Fruit fly (Drosophila melanogaster) whole organism, embryonic: Measurements from ENCODE around the gene da.
A peak's percentile ranks its signal among the peaks of the same experiment; 100 is the strongest.

Source experiments
- Ada2b ChIP-seq: fragments of 200-800 bp; sonication (Bioruptor generic); IDR thresholded peaks from 2 replicates; pipeline ENCODE4 v1.3.6; 2022; ENCODE audit warnings: missing biosample characterization, missing genetic modification characterization
- Asciz ChIP-seq: fragments of 200-800 bp; sonication (Bioruptor generic); optimal IDR thresholded peaks from 2 replicates; lab custom pipeline; 2017; ENCODE audit warnings: missing biosample characterization, mild to moderate bottlenecking, missing genetic modification characterization, missing genetic modification reagents
- Atf3 ChIP-seq: fragments of 200-800 bp; sonication (Bioruptor generic); optimal IDR thresholded peaks from 3 replicates; lab custom pipeline; 2016; ENCODE audit warnings: missing biosample characterization, missing genetic modification characterization
- CG10543 ChIP-seq: fragments of 200-800 bp; sonication (Bioruptor generic); optimal IDR thresholded peaks from 3 replicates; lab custom pipeline; 2017; ENCODE audit warnings: missing biosample characterization, mild to moderate bottlenecking, missing genetic modification characterization, moderate library complexity
- CG12155 ChIP-seq: fragments of 200-800 bp; sonication (Bioruptor generic); optimal IDR thresholded peaks from 3 replicates; lab custom pipeline; 2016; ENCODE audit warnings: missing biosample characterization, missing genetic modification characterization
- CG12769 ChIP-seq: fragments of 200-800 bp; sonication (Bioruptor generic); optimal IDR thresholded peaks from 2 replicates; lab custom pipeline; 2019; ENCODE audit warnings: missing biosample characterization, mild to moderate bottlenecking, missing genetic modification characterization, moderate library complexity
- CG12942 ChIP-seq: fragments of 200-800 bp; sonication (Bioruptor generic); optimal IDR thresholded peaks from 3 replicates; lab custom pipeline; 2016; ENCODE audit warnings: missing biosample characterization, missing genetic modification characterization
- CG13624 ChIP-seq: fragments of 200-800 bp; sonication (Bioruptor generic); optimal IDR thresholded peaks from 2 replicates; lab custom pipeline; 2016; ENCODE audit warnings: missing biosample characterization, missing genetic modification characterization
- CG13775 ChIP-seq: fragments of 200-800 bp; sonication (Bioruptor generic); optimal IDR thresholded peaks from 3 replicates; lab custom pipeline; 2017; ENCODE audit warnings: missing biosample characterization, mild to moderate bottlenecking, missing genetic modification characterization
- CG15011 ChIP-seq: fragments of 200-800 bp; sonication (Bioruptor generic); optimal IDR thresholded peaks from 3 replicates; lab custom pipeline; 2018; ENCODE audit warnings: missing biosample characterization, mild to moderate bottlenecking, missing genetic modification characterization
- CG15269 ChIP-seq: fragments of 200-800 bp; sonication (Bioruptor generic); optimal IDR thresholded peaks from 2 replicates; lab custom pipeline; 2018; ENCODE audit warnings: missing biosample characterization, mild to moderate bottlenecking, missing genetic modification characterization, moderate library complexity
- CG1529 ChIP-seq: fragments of 200-800 bp; sonication (Bioruptor generic); optimal IDR thresholded peaks from 3 replicates; lab custom pipeline; 2018; ENCODE audit warnings: missing biosample characterization, missing genetic modification characterization
- CG16815 ChIP-seq: fragments of 200-800 bp; sonication (Bioruptor generic); optimal IDR thresholded peaks from 3 replicates; lab custom pipeline; 2017; ENCODE audit warnings: missing biosample characterization, mild to moderate bottlenecking, missing genetic modification characterization
- CG18619 ChIP-seq: fragments of 200-800 bp; sonication (Bioruptor generic); optimal IDR thresholded peaks from 3 replicates; lab custom pipeline; 2017; ENCODE audit warnings: missing biosample characterization, mild to moderate bottlenecking, missing genetic modification characterization
- CG2678 ChIP-seq: fragments of 200-800 bp; sonication (Bioruptor generic); optimal IDR thresholded peaks from 3 replicates; lab custom pipeline; 2019; ENCODE audit warnings: missing biosample characterization, mild to moderate bottlenecking, missing genetic modification characterization, moderate library complexity
- CG31224 ChIP-seq: fragments of 200-800 bp; sonication (Bioruptor generic); IDR thresholded peaks from 2 replicates; pipeline ENCODE4 v1.3.6; 2022; ENCODE audit warnings: missing biosample characterization, missing genetic modification characterization
- CG4854 ChIP-seq: fragments of 200-800 bp; sonication (Bioruptor generic); optimal IDR thresholded peaks from 2 replicates; lab custom pipeline; 2016; ENCODE audit warnings: missing biosample characterization, missing genetic modification characterization, inconsistent platforms
- CG7839 ChIP-seq: fragments of 200-800 bp; sonication (Bioruptor generic); optimal IDR thresholded peaks from 3 replicates; lab custom pipeline; 2018; ENCODE audit warnings: missing biosample characterization, mild to moderate bottlenecking, missing genetic modification characterization, moderate library complexity
- CG8359 ChIP-seq: fragments of 200-800 bp; sonication (Bioruptor generic); optimal IDR thresholded peaks from 2 replicates; lab custom pipeline; 2017; ENCODE audit warnings: missing biosample characterization, mild to moderate bottlenecking, missing genetic modification characterization, borderline replicate concordance
- CG9437 ChIP-seq: fragments of 200-800 bp; sonication (Bioruptor generic); optimal IDR thresholded peaks from 2 replicates; lab custom pipeline; 2018; ENCODE audit warnings: missing biosample characterization, mild to moderate bottlenecking, missing genetic modification characterization
- CG9817 ChIP-seq: fragments of 200-800 bp; sonication (Bioruptor generic); optimal IDR thresholded peaks from 2 replicates; lab custom pipeline; 2018; ENCODE audit warnings: missing biosample characterization, mild to moderate bottlenecking, missing genetic modification characterization, moderate library complexity
- Deaf1 ChIP-seq: fragments of 200-800 bp; optimal IDR thresholded peaks from 3 replicates; lab custom pipeline; 2019; ENCODE audit warnings: missing biosample characterization, mild to moderate bottlenecking, missing genetic modification characterization, moderate library complexity
- Doc3 ChIP-seq: fragments of 200-800 bp; sonication (Bioruptor generic); IDR thresholded peaks from 3 replicates; pipeline ENCODE4 v1.3.6; 2022; ENCODE audit warnings: missing biosample characterization, missing genetic modification characterization; ENCODE audit not compliant: partially characterized antibody
- Ets97D ChIP-seq: fragments of 200-800 bp; sonication (Bioruptor generic); optimal IDR thresholded peaks from 3 replicates; lab custom pipeline; 2016; ENCODE audit warnings: missing biosample characterization, missing genetic modification characterization
- GATAe ChIP-seq: fragments of 200-800 bp; sonication (Bioruptor generic); conservative IDR thresholded peaks from 2 replicates; pipeline ENCODE4 v1.3.6; 2022; ENCODE audit warnings: missing biosample characterization, missing genetic modification characterization
- Gug ChIP-seq: fragments of 200-800 bp; sonication (Bioruptor generic); IDR thresholded peaks from 4 replicates; pipeline ENCODE4 v1.3.6; 2022; ENCODE audit warnings: missing biosample characterization, missing genetic modification characterization
- Myb ChIP-seq: fragments of 200-800 bp; sonication (Bioruptor generic); optimal IDR thresholded peaks from 2 replicates; lab custom pipeline; 2016; ENCODE audit warnings: missing biosample characterization, missing genetic modification characterization
- NC2β ChIP-seq: fragments of 200-800 bp; sonication (Bioruptor generic); optimal IDR thresholded peaks from 2 replicates; lab custom pipeline; 2016; ENCODE audit warnings: missing biosample characterization, missing genetic modification characterization
- NK7.1 ChIP-seq: fragments of 200-800 bp; sonication (Bioruptor generic); optimal IDR thresholded peaks from 3 replicates; lab custom pipeline; 2016; ENCODE audit warnings: missing biosample characterization, missing genetic modification characterization
- YL-1 ChIP-seq: fragments of 200-800 bp; sonication (Bioruptor generic); optimal IDR thresholded peaks from 3 replicates; lab custom pipeline; 2017; ENCODE audit warnings: missing biosample characterization, mild to moderate bottlenecking, missing genetic modification characterization
- ac ChIP-seq: fragments of 200-800 bp; sonication (Bioruptor generic); optimal IDR thresholded peaks from 3 replicates; lab custom pipeline; 2017; ENCODE audit warnings: missing biosample characterization, mild to moderate bottlenecking, missing genetic modification characterization
- ato ChIP-seq: fragments of 200-800 bp; sonication (Bioruptor generic); IDR thresholded peaks from 2 replicates; pipeline ENCODE4 v1.3.6; 2022; ENCODE audit warnings: missing biosample characterization, missing genetic modification characterization; ENCODE audit not compliant: partially characterized antibody
- chn ChIP-seq: fragments of 200-800 bp; sonication (Bioruptor generic); optimal IDR thresholded peaks from 2 replicates; lab custom pipeline; 2016; ENCODE audit warnings: missing biosample characterization, missing genetic modification characterization
- crp ChIP-seq, 2 experiments: fragments of 200-800 bp; sonication (Bioruptor generic); optimal IDR thresholded peaks; 2 replicates in 1 of 2; 3 replicates in 1 of 2; lab custom pipeline; 2017; ENCODE audit warnings: missing biosample characterization in 2 of 2, missing genetic modification characterization in 2 of 2, mild to moderate bottlenecking in 1 of 2, moderate library complexity in 1 of 2
- dm ChIP-seq: fragments of 200-800 bp; sonication (Bioruptor generic); optimal IDR thresholded peaks from 3 replicates; lab custom pipeline; 2016; ENCODE audit warnings: missing biosample characterization, missing genetic modification characterization
- exex ChIP-seq: fragments of 200-800 bp; sonication (Bioruptor generic); optimal IDR thresholded peaks from 4 replicates; lab custom pipeline; 2018; ENCODE audit warnings: missing biosample characterization, mild to moderate bottlenecking, missing genetic modification characterization, moderate library complexity
- gcm2 ChIP-seq: fragments of 200-800 bp; sonication (Bioruptor generic); optimal IDR thresholded peaks from 2 replicates; lab custom pipeline; 2016; ENCODE audit warnings: missing biosample characterization, missing genetic modification characterization
- ind ChIP-seq: fragments of 200-800 bp; sonication (Bioruptor generic); optimal IDR thresholded peaks from 3 replicates; lab custom pipeline; 2016; ENCODE audit warnings: missing biosample characterization, missing genetic modification characterization
- mirr ChIP-seq: fragments of 200-800 bp; sonication (Bioruptor generic); optimal IDR thresholded peaks from 3 replicates; lab custom pipeline; 2018; ENCODE audit warnings: missing biosample characterization, mild to moderate bottlenecking, missing genetic modification characterization
- nom ChIP-seq: fragments of 200-800 bp; sonication (Bioruptor generic); optimal IDR thresholded peaks from 2 replicates; lab custom pipeline; 2017; ENCODE audit warnings: missing biosample characterization, missing genetic modification characterization, mild to moderate bottlenecking, moderate library complexity, missing genetic modification reagents
- pita ChIP-seq: fragments of 200-800 bp; sonication (Bioruptor generic); optimal IDR thresholded peaks from 2 replicates; lab custom pipeline; 2017; ENCODE audit warnings: missing biosample characterization, mild to moderate bottlenecking, missing genetic modification characterization
- pum ChIP-seq: fragments of 200-800 bp; sonication (Bioruptor generic); optimal IDR thresholded peaks from 2 replicates; lab custom pipeline; 2016; ENCODE audit warnings: missing biosample characterization, missing genetic modification characterization
- seq ChIP-seq: fragments of 200-800 bp; sonication (Bioruptor generic); IDR thresholded peaks from 2 replicates; pipeline ENCODE4 v1.3.6; 2022; ENCODE audit warnings: missing biosample characterization, missing genetic modification characterization
- slp2 ChIP-seq: fragments of 200-800 bp; sonication (Bioruptor generic); optimal IDR thresholded peaks from 2 replicates; lab custom pipeline; 2016; ENCODE audit warnings: missing biosample characterization, missing genetic modification characterization
- sna ChIP-seq: fragments of 200-800 bp; sonication (Bioruptor generic); IDR thresholded peaks from 2 replicates; pipeline ENCODE4 v1.3.6; 2022; ENCODE audit warnings: missing biosample characterization, missing genetic modification characterization; ENCODE audit not compliant: partially characterized antibody
- unpg ChIP-seq: fragments of 200-800 bp; sonication (Bioruptor generic); optimal IDR thresholded peaks from 3 replicates; lab custom pipeline; 2018; ENCODE audit warnings: missing biosample characterization, mild to moderate bottlenecking, missing genetic modification characterization, moderate library complexity
- zen ChIP-seq: fragments of 200-800 bp; sonication (Bioruptor generic); optimal IDR thresholded peaks from 3 replicates; lab custom pipeline; 2018; ENCODE audit warnings: missing biosample characterization, mild to moderate bottlenecking, missing genetic modification characterization, moderate library complexity

The da gene

DNA sequence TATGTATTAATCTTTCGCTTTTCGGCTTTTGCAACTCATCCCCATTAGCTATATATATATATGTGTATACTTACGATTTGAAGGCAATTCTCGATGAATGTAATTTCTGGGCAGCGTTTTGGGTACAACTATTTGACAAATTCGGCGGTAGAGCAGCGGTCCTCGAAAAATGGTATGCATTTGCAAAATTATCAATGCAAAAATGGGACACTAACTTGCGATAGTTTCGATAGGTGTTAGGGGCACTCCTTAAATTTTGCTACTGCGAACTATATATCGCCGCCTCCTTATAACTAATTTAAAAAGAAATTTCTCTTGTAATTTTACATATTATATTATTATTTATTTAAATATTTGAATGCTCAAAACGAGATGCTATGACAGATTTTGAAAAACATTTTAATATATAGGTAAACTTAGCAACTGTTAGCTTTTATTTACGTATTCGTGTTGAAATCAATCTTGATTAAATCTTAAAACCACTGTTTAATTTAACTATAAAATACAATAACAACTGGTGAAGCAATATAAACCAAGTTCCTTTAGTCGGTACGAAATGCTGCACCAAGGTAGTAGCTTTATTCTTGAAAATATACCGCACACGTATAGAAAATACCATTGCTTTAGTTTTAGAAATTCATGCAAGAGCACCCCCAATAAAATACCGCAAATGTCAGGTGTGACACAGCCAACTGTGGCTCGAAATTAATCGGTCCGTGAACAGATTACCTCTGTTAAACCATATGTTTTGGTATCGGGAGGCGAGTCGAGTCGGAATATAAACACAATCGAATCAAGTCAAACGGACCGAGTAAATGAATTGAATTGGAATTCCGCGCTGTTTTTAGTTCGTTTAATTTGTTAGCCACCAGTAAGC is 25.6 kb downstream of the da start, which contains the start of the genes CG5355 and Klp31E (continued):
- TF ChIP-seq CG12769 (peak; percentile 46), zen (peak; percentile 71), CG12155 (GFP tag; lab: Kevin White, UChicago) (peak; percentile 41), mirr (no peak), ac (GFP tag; lab: Kevin White, UChicago) (peak; percentile 15), CG15011 (no peak), dm (GFP tag; lab: Kevin White, UChicago) (peak; percentile 18), CG12942 (peak; percentile 42), Gug (GFP tag; lab: Robert Waterston, UW) (no peak), CG18619 (GFP tag; lab: Kevin White, UChicago) (peak; percentile 75), GATAe (no peak), CG10543 (GFP tag; lab: Kevin White, UChicago) (peak; percentile 72), seq (GFP tag; lab: Robert Waterston, UW) (0 out of 2 replicates have a peak, but pooled peaks have one; percentile 8), CG13775 (peak; percentile 81), unpg (GFP tag; lab: Kevin White, UChicago) (peak; percentile 48), ind (peak; percentile 55), exex (tag; lab: Kevin White, UChicago) (peak; percentile 46), pum (peak; percentile 58), sna (GFP tag; lab: Robert Waterston, UW) (peak; percentile 75), pita (GFP tag; lab: Kevin White, UChicago) (no peak), gcm2 (GFP tag; lab: Kevin White, UChicago) (peak; percentile 35), CG8359 (GFP tag; lab: Kevin White, UChicago) (peak; percentile 14), Ets97D (GFP tag; lab: Kevin White, UChicago) (peak; percentile 15), CG9437 (GFP tag; lab: Kevin White, UChicago) (peak; percentile 78), chn (GFP tag; lab: Kevin White, UChicago) (peak; percentile 41), CG13624 (peak; percentile 52), Deaf1 (no peak), nom (GFP tag; lab: Kevin White, UChicago) (peak; percentile 9), Asciz (GFP tag; lab: Kevin White, UChicago) (peak; percentile 64), CG31224 (GFP tag; lab: Robert Waterston, UW) (peak; percentile 59), NK7.1 (GFP tag; lab: Kevin White, UChicago) (peak; percentile 20), Myb (GFP tag; lab: Kevin White, UChicago) (peak; percentile 11), Atf3 (GFP tag; lab: Kevin White, UChicago) (peak; percentile 51), CG1529 (GFP tag; lab: Kevin White, UChicago) (peak; percentile 1), YL-1 (GFP tag; lab: Kevin White, UChicago) (peak; percentile 41), CG2678 (tag; lab: Kevin White, UChicago) (no peak), CG9817 (tag; lab: Kevin White, UChicago) (peak; percentile 74), CG15269 (peak; percentile 79), ato (peak; percentile 42; the same call in 1 of the 2 replicates), slp2 (GFP tag; lab: Kevin White, UChicago) (peak; percentile 37), CG16815 (peak; percentile 64), crp (GFP tag; optimal IDR thresholded peaks at IDR 0.05; lab: Kevin White, UChicago) (peak; percentile 30 to 84), CG7839 (peak; percentile 74), CG4854 (GFP tag; lab: Kevin White, UChicago) (peak; percentile 14), NC2β (no peak), Ada2b (GFP tag; lab: Robert Waterston, UW) (0 out of 2 replicates have a peak, but pooled peaks have one; percentile 7), Doc3 (peak; percentile 72)
